Worm (Caenorhabditis elegans) whole organism, L4 larva: ENCODE measurements around the gene H37A05.2.

Experiments
- F26F4.8 ChIP-seq: fragments of 200-800 bp; sonication (Bioruptor generic); conservative IDR thresholded peaks from 2 replicates; pipeline ENCODE4 v1.3.6; 2022; ENCODE audit warnings: missing genetic modification characterization, missing compliant biosample characterization
- F37D6.2 ChIP-seq: sonication (generic microtip); optimal IDR thresholded peaks from 2 replicates; lab custom pipeline; 2016; ENCODE audit warnings: mild to moderate bottlenecking, missing genetic modification characterization, missing compliant biosample characterization
- F44E2.7 ChIP-seq: fragments of 200-800 bp; sonication (Bioruptor generic); IDR thresholded peaks from 2 replicates; pipeline ENCODE4 v2.1.2; 2022; ENCODE audit warnings: missing genetic modification characterization, missing compliant biosample characterization
- Y105C5A.15 ChIP-seq: fragments of 200-800 bp; sonication (Bioruptor generic); IDR thresholded peaks from 2 replicates; pipeline ENCODE4 v1.3.6; 2022; ENCODE audit warnings: missing genetic modification characterization, missing compliant biosample characterization
- Y75B8A.6 ChIP-seq: fragments of 200-800 bp; sonication (Bioruptor generic); IDR thresholded peaks from 2 replicates; pipeline ENCODE4 v1.3.6; 2022; ENCODE audit warnings: missing genetic modification reagents, missing genetic modification characterization, missing compliant biosample characterization
- ZK546.5 ChIP-seq, 2 experiments: sonication (generic microtip); optimal IDR thresholded peaks; 2 replicates each; lab custom pipeline; 2017; ENCODE audit warnings: missing biosample characterization in 2 of 2, missing genetic modification characterization in 2 of 2
- aha-1 ChIP-seq: fragments of 150-350 bp; peaks from one replicate; lab custom pipeline; 2014; ENCODE audit warnings: missing biosample characterization, missing genetic modification characterization
- aly-2 ChIP-seq: sonication (generic microtip); optimal IDR thresholded peaks from 2 replicates; lab custom pipeline; 2018; ENCODE audit warnings: missing biosample characterization, missing genetic modification characterization
- ama-1 ChIP-seq: fragments of 150-350 bp; optimal IDR thresholded peaks from 2 replicates; lab custom pipeline; 2014; ENCODE audit warnings: inconsistent platforms, mixed read lengths
- ceh-28 ChIP-seq: fragments of 150-350 bp; optimal IDR thresholded peaks from 2 replicates; lab custom pipeline; 2014; ENCODE audit warnings: missing biosample characterization, missing genetic modification reagents, missing genetic modification characterization
- ceh-62 ChIP-seq: sonication (generic microtip); optimal IDR thresholded peaks from 2 replicates; lab custom pipeline; 2017; ENCODE audit warnings: missing biosample characterization, missing genetic modification characterization
- ces-1 ChIP-seq: fragments of 150-350 bp; sonication (generic microtip); optimal IDR thresholded peaks from 4 replicates; lab custom pipeline; 2014; ENCODE audit warnings: missing biosample characterization, missing genetic modification reagents, missing genetic modification characterization
- daf-12 ChIP-seq: fragments of 150-350 bp; optimal IDR thresholded peaks from 2 replicates; lab custom pipeline; 2014; ENCODE audit warnings: missing biosample characterization, missing genetic modification reagents, missing genetic modification characterization
- daf-8 ChIP-seq: fragments of 200-800 bp; sonication (Bioruptor generic); IDR thresholded peaks from 2 replicates; pipeline ENCODE4 v1.3.6; 2022; ENCODE audit warnings: missing genetic modification characterization, missing compliant biosample characterization
- dmd-6 ChIP-seq: fragments of 200-800 bp; sonication (Bioruptor generic); IDR thresholded peaks from 2 replicates; pipeline ENCODE4 v1.3.6; 2022; ENCODE audit warnings: missing genetic modification reagents, missing genetic modification characterization, missing compliant biosample characterization
- dpl-1 ChIP-seq: fragments of 150-350 bp; optimal IDR thresholded peaks from 2 replicates; lab custom pipeline; 2014; ENCODE audit warnings: missing biosample characterization, missing genetic modification reagents, missing genetic modification characterization
- egl-27 ChIP-seq: sonication (generic microtip); optimal IDR thresholded peaks from 3 replicates; lab custom pipeline; 2017; ENCODE audit warnings: missing biosample characterization, missing genetic modification reagents, missing genetic modification characterization
- egl-43 ChIP-seq: fragments of 200-800 bp; sonication (Bioruptor generic); IDR thresholded peaks from 2 replicates; pipeline ENCODE4 v1.3.6; 2022; ENCODE audit warnings: missing genetic modification reagents, missing genetic modification characterization, missing compliant biosample characterization
- hif-1 ChIP-seq, 2 experiments: sonication (generic microtip); optimal IDR thresholded peaks; 2 replicates each; lab custom pipeline; 2016 to 2017; ENCODE audit warnings: missing compliant biosample characterization in 2 of 2, missing genetic modification characterization in 2 of 2, missing genetic modification reagents in 2 of 2, missing genotype in 2 of 2, mild to moderate bottlenecking in 1 of 2
- hlh-11 ChIP-seq: fragments of 200-800 bp; sonication (Bioruptor generic); optimal IDR thresholded peaks from 2 replicates; lab custom pipeline; 2018; ENCODE audit warnings: mild to moderate bottlenecking, missing genetic modification characterization, missing compliant biosample characterization
- hlh-30 ChIP-seq: sonication (generic microtip); optimal IDR thresholded peaks from 2 replicates; lab custom pipeline; 2017; ENCODE audit warnings: antibody characterized with exemption, mild to moderate bottlenecking, missing genetic modification characterization, missing compliant biosample characterization; ENCODE audit not compliant: insufficient read depth
- jun-1 ChIP-seq: fragments of 150-350 bp; optimal IDR thresholded peaks from 2 replicates; lab custom pipeline; 2014; ENCODE audit warnings: missing biosample characterization, missing genetic modification reagents, missing genetic modification characterization
- lin-1 ChIP-seq: fragments of 200-800 bp; sonication (Bioruptor generic); IDR thresholded peaks from 2 replicates; pipeline ENCODE4 v1.3.6; 2022; ENCODE audit warnings: missing genetic modification reagents, missing genetic modification characterization, missing compliant biosample characterization
- lin-38 ChIP-seq: fragments of 200-800 bp; sonication (Bioruptor generic); IDR thresholded peaks from 2 replicates; pipeline ENCODE4 v1.3.6; 2022; ENCODE audit warnings: missing genetic modification reagents, missing genetic modification characterization, missing compliant biosample characterization
- lin-39 ChIP-seq: fragments of 150-350 bp; optimal IDR thresholded peaks from 2 replicates; lab custom pipeline; 2014; ENCODE audit warnings: missing biosample characterization, missing genetic modification reagents, missing genetic modification characterization
- madf-5 ChIP-seq, 2 experiments: fragments of 200-800 bp; sonication (Bioruptor generic); IDR thresholded peaks; 2 replicates each; pipeline ENCODE4 v1.3.6; 2022; ENCODE audit warnings: missing compliant biosample characterization in 2 of 2, missing genetic modification characterization in 2 of 2
- madf-9 ChIP-seq: fragments of 200-800 bp; sonication (Bioruptor generic); conservative IDR thresholded peaks from 2 replicates; pipeline ENCODE4 v1.3.6; 2022; ENCODE audit warnings: missing genetic modification reagents, missing genetic modification characterization, missing compliant biosample characterization
- mdl-1 ChIP-seq, 2 experiments: fragments of 150-350 bp in 1 of 2; sonication (generic microtip) in 1 of 2; optimal IDR thresholded peaks; 2 replicates each; lab custom pipeline; 2014 to 2017; ENCODE audit warnings: missing biosample characterization in 2 of 2, missing genetic modification characterization in 2 of 2
- mdt-29 ChIP-seq: fragments of 200-800 bp; sonication (Bioruptor generic); IDR thresholded peaks from 2 replicates; pipeline ENCODE4 v1.3.6; 2022; ENCODE audit warnings: missing genetic modification reagents, missing genetic modification characterization, missing compliant biosample characterization
- mxl-3 ChIP-seq: fragments of 200-800 bp; sonication (Bioruptor generic); optimal IDR thresholded peaks from 2 replicates; lab custom pipeline; 2018; ENCODE audit warnings: mild to moderate bottlenecking, missing genetic modification characterization, missing compliant biosample characterization
- nhr-10 ChIP-seq: fragments of 150-350 bp; optimal IDR thresholded peaks from 2 replicates; lab custom pipeline; 2014; ENCODE audit warnings: missing biosample characterization, missing genetic modification characterization
- nhr-25 ChIP-seq: sonication (generic microtip); optimal IDR thresholded peaks from 2 replicates; lab custom pipeline; 2017; ENCODE audit warnings: missing genetic modification characterization, mild to moderate bottlenecking, missing compliant biosample characterization, antibody characterized with exemption, moderate library complexity, borderline replicate concordance; ENCODE audit not compliant: insufficient read depth
- nhr-28 ChIP-seq: fragments of 150-350 bp; optimal IDR thresholded peaks from 2 replicates; lab custom pipeline; 2014; ENCODE audit warnings: missing biosample characterization, missing genetic modification characterization
- nhr-48 ChIP-seq: sonication (generic microtip); optimal IDR thresholded peaks from 2 replicates; lab custom pipeline; 2016; ENCODE audit warnings: mild to moderate bottlenecking, missing genetic modification characterization, missing compliant biosample characterization
- snpc-1.2 ChIP-seq: fragments of 200-800 bp; sonication (Bioruptor generic); IDR thresholded peaks from 2 replicates; pipeline ENCODE4 v1.3.6; 2022; ENCODE audit warnings: missing genetic modification reagents, missing genetic modification characterization, missing compliant biosample characterization
- spr-1 ChIP-seq: sonication (generic microtip); optimal IDR thresholded peaks from 2 replicates; lab custom pipeline; 2016; ENCODE audit warnings: mild to moderate bottlenecking, missing genetic modification characterization, missing compliant biosample characterization
- spr-3 ChIP-seq: fragments of 200-800 bp; sonication (Bioruptor generic); optimal IDR thresholded peaks from 2 replicates; lab custom pipeline; 2018; ENCODE audit warnings: mild to moderate bottlenecking, missing genetic modification characterization, missing compliant biosample characterization
- unc-62 ChIP-seq, 3 experiments: fragments of 150-350 bp in 1 of 3; sonication (generic microtip); optimal IDR thresholded peaks in 2 of 3; peaks in 1 of 3; 1 replicate in 1 of 3; 2 replicates in 2 of 3; lab custom pipeline; 2014 to 2017; ENCODE audit warnings: missing biosample characterization in 3 of 3, missing genetic modification characterization in 3 of 3, missing genetic modification reagents in 3 of 3, missing genotype in 1 of 3
- zfp-3 ChIP-seq: fragments of 200-800 bp; sonication (Bioruptor generic); conservative IDR thresholded peaks from 2 replicates; pipeline ENCODE4 v1.3.6; 2022; ENCODE audit warnings: missing genetic modification reagents, missing genetic modification characterization, missing compliant biosample characterization

The H37A05.2 gene

ce11 chrV:13606651-13607242, 27.3 kb downstream of the H37A05.2 start, which contains the start of gene fmo-4:
Gene fmo-4 (minus strand): TSS chrV:13606701.
- TF ChIP-seq mxl-3 (GFP tag; lab: Kevin White, UChicago) (peak; percentile 9), lin-1 (GFP tag; lab: Robert Waterston, UW) (no peak), nhr-48 (tag; lab: Kevin White, UChicago) (peak; percentile 77), hlh-11 (peak; percentile 79), lin-39 (tag; lab: Kevin White, UChicago) (no peak), hif-1 (tag; optimal IDR thresholded peaks at IDR 0.05; lab: Kevin White, UChicago) (peak in 1 of 2 experiments; percentile 22), egl-27 (tag; lab: Kevin White, UChicago) (no peak), nhr-28 (tag; lab: Kevin White, UChicago) (peak; percentile 12), aly-2 (tag; lab: Kevin White, UChicago) (no peak), mdt-29 (GFP tag; lab: Robert Waterston, UW) (no peak), ces-1 (GFP tag; lab: Kevin White, UChicago) (no peak), ceh-28 (tag; lab: Kevin White, UChicago) (no peak), F44E2.7 (GFP tag; lab: Robert Waterston, UW) (no peak), aha-1 (tag; lab: Kevin White, UChicago) (peak; percentile 44), unc-62 (GFP tag; optimal IDR thresholded peaks at IDR 0.05 in 1 of 2; lab: Kevin White, UChicago) (peak in 1 of 2 experiments; percentile 58), unc-62 (tag; optimal IDR thresholded peaks at IDR 0.05; lab: Kevin White, UChicago) (no peak), ama-1 (lab: Kevin White, UChicago) (no peak), mdl-1 (tag; optimal IDR thresholded peaks at IDR 0.05; lab: Kevin White, UChicago) (peak in 1 of 2 experiments; percentile 54)
- TF ChIP-seq, all 104 proteins: peak for 8

ce11 chrV:13600882-13601281, 33.2 kb downstream of the H37A05.2 start, which contains the start of gene rdy-2:
Gene rdy-2 (minus strand): TSS chrV:13600982.
- no peak for TF ChIP-seq madf-9 (GFP tag; lab: Robert Waterston, UW)
- no peak for TF ChIP-seq ceh-62 (tag; lab: Kevin White, UChicago)
- no peak for TF ChIP-seq spr-3
- TF ChIP-seq aly-2 (tag; lab: Kevin White, UChicago), result no peak
- TF ChIP-seq zfp-3 (GFP tag; lab: Robert Waterston, UW), result no peak
- no peak for TF ChIP-seq dmd-6 (GFP tag; lab: Robert Waterston, UW)
- no peak for TF ChIP-seq Y105C5A.15 (GFP tag; lab: Robert Waterston, UW)
- no peak for TF ChIP-seq daf-8 (GFP tag; lab: Robert Waterston, UW)
- no peak for TF ChIP-seq lin-38
- TF ChIP-seq nhr-10 (tag; lab: Kevin White, UChicago), result no peak
- no peak for TF ChIP-seq hlh-30 (tag; lab: Kevin White, UChicago)
- TF ChIP-seq ZK546.5 (tag; optimal IDR thresholded peaks at IDR 0.05; lab: Kevin White, UChicago), result no peak
- TF ChIP-seq F37D6.2 (tag; lab: Kevin White, UChicago), result no peak
- TF ChIP-seq mxl-3 (GFP tag; lab: Kevin White, UChicago), result no peak
- TF ChIP-seq snpc-1.2 (GFP tag; lab: Robert Waterston, UW), result no peak
- no peak for TF ChIP-seq aha-1 (tag; lab: Kevin White, UChicago)
- TF ChIP-seq F26F4.8 (GFP tag; lab: Robert Waterston, UW), result no peak
- TF ChIP-seq madf-5 (GFP tag; IDR thresholded peaks at IDR 0.05; lab: Robert Waterston, UW), result no peak
- no peak for TF ChIP-seq lin-1 (GFP tag; lab: Robert Waterston, UW)

ce11 chrV:13598370-13598769, 35.7 kb downstream of the H37A05.2 start:
- TF ChIP-seq mdl-1 (tag; optimal IDR thresholded peaks at IDR 0.05; lab: Kevin White, UChicago) (no peak), egl-43 (GFP tag; lab: Robert Waterston, UW) (no peak), nhr-25 (tag; lab: Kevin White, UChicago) (no peak), daf-12 (tag; lab: Kevin White, UChicago) (no peak), jun-1 (tag; lab: Kevin White, UChicago) (no peak), Y75B8A.6 (GFP tag; lab: Robert Waterston, UW) (no peak), spr-1 (no peak), dpl-1 (GFP tag; lab: Kevin White, UChicago) (no peak)
